Worm (Caenorhabditis elegans): Measurements from ENCODE around the gene srv-1.

ce11 chrIII:6839091-6839490 lies 11.1 kb upstream of the srv-1 start:
- TF ChIP-seq nhr-12 (tag; optimal IDR thresholded peaks at IDR 0.05), result no peak
- TF ChIP-seq ztf-11 (tag; optimal IDR thresholded peaks at IDR 0.05), result no peak
- TF ChIP-seq sptf-1 (tag; optimal IDR thresholded peaks at IDR 0.05), result no peak
- no peak for TF ChIP-seq mls-2 (tag; optimal IDR thresholded peaks at IDR 0.05)

Data from whole organism, mixed stage, embryonic.